Worm (Caenorhabditis elegans): ENCODE measurements around the gene C14B9.3.

Gene C14B9.3

ce11 chrIII:8124323-8124722 lies 15.7 kb downstream of the C14B9.3 start:
- TF ChIP-seq sox-2 (GFP tag; IDR thresholded peaks at IDR 0.05) (peak; percentile 7; the same call in 1 of the 2 replicates), ceh-18 (tag; optimal IDR thresholded peaks at IDR 0.05) (no peak), syd-9 (tag; optimal IDR thresholded peaks at IDR 0.05) (no peak), ceh-14 (tag; optimal IDR thresholded peaks at IDR 0.05) (no peak), elt-2 (tag; optimal IDR thresholded peaks at IDR 0.05) (no peak), odd-2 (tag; optimal IDR thresholded peaks at IDR 0.05) (no peak), elt-4 (tag; optimal IDR thresholded peaks at IDR 0.05) (no peak), dmd-4 (tag; optimal IDR thresholded peaks at IDR 0.05; ENCODE audit: borderline replicate concordance) (no peak), nfya-1 (tag; optimal IDR thresholded peaks at IDR 0.05) (peak; percentile 71), hlh-15 (tag; optimal IDR thresholded peaks at IDR 0.05) (no peak), T23F11.4 (GFP tag; optimal IDR thresholded peaks at IDR 0.05) (no peak), pax-1 (tag; optimal IDR thresholded peaks at IDR 0.05) (peak; percentile 66), ceh-30 (tag; optimal IDR thresholded peaks at IDR 0.05) (no peak), ceh-48 (tag; optimal IDR thresholded peaks at IDR 0.05) (no peak), tbx-2 (tag; optimal IDR thresholded peaks at IDR 0.05) (peak; percentile 13), sox-4 (tag; optimal IDR thresholded peaks at IDR 0.05) (no peak), che-1 (tag; optimal IDR thresholded peaks at IDR 0.05) (no peak), ceh-31 (tag; optimal IDR thresholded peaks at IDR 0.05) (peak; percentile 46), K02D7.2 (tag; optimal IDR thresholded peaks at IDR 0.05) (no peak), rnt-1 (tag; optimal IDR thresholded peaks at IDR 0.05) (peak; percentile 17), nhr-11 (tag; optimal IDR thresholded peaks at IDR 0.05) (no peak), pha-2 (tag; optimal IDR thresholded peaks at IDR 0.05) (no peak), unc-42 (tag; optimal IDR thresholded peaks at IDR 0.05) (peak; percentile 41), ceh-19 (GFP tag; optimal IDR thresholded peaks at IDR 0.05) (no peak), mec-3 (tag; optimal IDR thresholded peaks at IDR 0.05; ENCODE audit: borderline replicate concordance) (no peak)

DNA sequence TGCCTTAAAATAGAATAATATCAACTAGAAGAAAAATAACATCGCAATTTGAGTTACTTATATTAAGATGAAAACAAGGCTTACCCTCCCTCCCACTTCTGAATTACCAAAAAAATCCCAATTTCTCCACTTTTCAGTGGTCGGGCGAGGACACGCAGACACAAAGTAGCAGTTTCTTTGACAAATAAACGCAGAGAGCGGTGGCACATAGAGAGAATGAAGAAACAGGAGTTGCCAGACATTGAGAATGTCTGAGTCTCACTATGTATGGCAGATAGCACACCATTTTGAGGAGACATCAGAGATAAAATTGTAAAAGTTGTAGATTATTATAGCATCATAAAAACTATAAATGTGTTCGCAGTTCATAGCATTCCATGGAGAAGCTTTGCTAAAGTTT lies 16.6 kb downstream of the C14B9.3 start:
- TF ChIP-seq pros-1 (tag; optimal IDR thresholded peaks at IDR 0.05) (no peak), K02D7.2 (tag; optimal IDR thresholded peaks at IDR 0.05) (no peak), lin-11 (tag; optimal IDR thresholded peaks at IDR 0.05) (no peak), sox-2 (GFP tag; IDR thresholded peaks at IDR 0.05) (no peak), madf-2 (tag; optimal IDR thresholded peaks at IDR 0.05) (no peak), ceh-45 (GFP tag; IDR thresholded peaks at IDR 0.05) (no peak), nfya-1 (tag; optimal IDR thresholded peaks at IDR 0.05) (peak; percentile 63), ceh-30 (tag; optimal IDR thresholded peaks at IDR 0.05) (no peak), tbx-2 (tag; optimal IDR thresholded peaks at IDR 0.05) (peak; percentile 30), nhr-11 (tag; optimal IDR thresholded peaks at IDR 0.05) (no peak), ceh-19 (GFP tag; optimal IDR thresholded peaks at IDR 0.05) (no peak), che-1 (tag; optimal IDR thresholded peaks at IDR 0.05) (no peak), ttx-3 (tag; optimal IDR thresholded peaks at IDR 0.05) (no peak), hlh-8 (tag; optimal IDR thresholded peaks at IDR 0.05) (no peak), fax-1 (tag; optimal IDR thresholded peaks at IDR 0.05) (no peak), ceh-14 (tag; optimal IDR thresholded peaks at IDR 0.05) (no peak), elt-2 (tag; optimal IDR thresholded peaks at IDR 0.05) (peak; percentile 18), pag-3 (tag; optimal IDR thresholded peaks at IDR 0.05; ENCODE audit: borderline replicate concordance) (no peak), dve-1 (tag; optimal IDR thresholded peaks at IDR 0.05) (peak; percentile 10)

ce11 chrIII:8126978-8127377 lies 18.4 kb downstream of the C14B9.3 start:
- peak; percentile 29 for TF ChIP-seq ceh-14 (tag; optimal IDR thresholded peaks at IDR 0.05)
- no peak for TF ChIP-seq fkh-10 (GFP tag; optimal IDR thresholded peaks at IDR 0.05)
- no peak for TF ChIP-seq fkh-6 (tag; optimal IDR thresholded peaks at IDR 0.05)
- TF ChIP-seq hlh-30 (tag; optimal IDR thresholded peaks at IDR 0.05; ENCODE audit: insufficient read depth), result peak; percentile 22
- no peak for TF ChIP-seq dve-1 (tag; optimal IDR thresholded peaks at IDR 0.05)
- TF ChIP-seq ceh-2 (tag; optimal IDR thresholded peaks at IDR 0.05), result peak; percentile 28
- peak; percentile 32 for TF ChIP-seq unc-42 (tag; optimal IDR thresholded peaks at IDR 0.05)
- no peak for TF ChIP-seq sox-4 (tag; optimal IDR thresholded peaks at IDR 0.05)
- no peak for TF ChIP-seq T23F11.4 (GFP tag; optimal IDR thresholded peaks at IDR 0.05)
- TF ChIP-seq elt-4 (tag; optimal IDR thresholded peaks at IDR 0.05), result no peak
- no peak for TF ChIP-seq ceh-48 (tag; optimal IDR thresholded peaks at IDR 0.05)
- TF ChIP-seq unc-3 (GFP tag; conservative IDR thresholded peaks at IDR 0.05), result no peak
- no peak for TF ChIP-seq unc-3 (tag; optimal IDR thresholded peaks at IDR 0.05)
- TF ChIP-seq zip-5 (tag; optimal IDR thresholded peaks at IDR 0.05), result no peak
- TF ChIP-seq ceh-9 (tag; optimal IDR thresholded peaks at IDR 0.05), result no peak
- TF ChIP-seq K09A11.1 (tag; optimal IDR thresholded peaks at IDR 0.05; ENCODE audit: insufficient read depth), result no peak
- TF ChIP-seq ets-4 (tag; optimal IDR thresholded peaks at IDR 0.05), result no peak
- TF ChIP-seq ceh-18 (tag; optimal IDR thresholded peaks at IDR 0.05), result peak; percentile 21
- TF ChIP-seq ceh-45 (GFP tag; IDR thresholded peaks at IDR 0.05), result no peak
- TF ChIP-seq madf-2 (tag; optimal IDR thresholded peaks at IDR 0.05), result no peak
- peak; percentile 23 for TF ChIP-seq tbx-2 (tag; optimal IDR thresholded peaks at IDR 0.05)
- TF ChIP-seq odd-2 (tag; optimal IDR thresholded peaks at IDR 0.05), result no peak
- peak; percentile 34 for TF ChIP-seq ref-2 (tag; optimal IDR thresholded peaks at IDR 0.05)
- no peak for TF ChIP-seq pag-3 (tag; optimal IDR thresholded peaks at IDR 0.05; ENCODE audit: borderline replicate concordance)
- TF ChIP-seq ceh-22 (tag; optimal IDR thresholded peaks at IDR 0.05), result no peak
- TF ChIP-seq F13H6.1 (tag; optimal IDR thresholded peaks at IDR 0.05), result no peak
- peak; percentile 9 for TF ChIP-seq rnt-1 (tag; optimal IDR thresholded peaks at IDR 0.05)

Data from whole organism, late embryonic.